Fruit fly (Drosophila melanogaster) whole organism, embryonic: ENCODE data around the gene Drsl2.

ENCODE experiments used
- Bteb2 ChIP-seq: fragments of 200-800 bp; sonication (Bioruptor generic); optimal IDR thresholded peaks from 2 replicates; lab custom pipeline; 2016; ENCODE audit warnings: missing biosample characterization, missing genetic modification characterization
- CG10209 ChIP-seq: fragments of 200-800 bp; sonication (Bioruptor generic); optimal IDR thresholded peaks from 3 replicates; lab custom pipeline; 2017; ENCODE audit warnings: missing biosample characterization, mild to moderate bottlenecking, missing genetic modification characterization, missing genetic modification reagents
- CG1024 ChIP-seq: fragments of 200-800 bp; sonication (Bioruptor generic); IDR thresholded peaks from 2 replicates; pipeline ENCODE4 v1.3.6; 2022; ENCODE audit warnings: missing biosample characterization, missing genetic modification characterization
- CG10274 ChIP-seq: fragments of 200-800 bp; sonication (Bioruptor generic); optimal IDR thresholded peaks from 3 replicates; lab custom pipeline; 2017; ENCODE audit warnings: missing biosample characterization, mild to moderate bottlenecking, missing genetic modification characterization
- CG10321 ChIP-seq: fragments of 200-800 bp; sonication (Bioruptor generic); IDR thresholded peaks from 2 replicates; pipeline ENCODE4 v1.3.6; 2022; ENCODE audit warnings: missing biosample characterization, missing genetic modification characterization
- CG11456 ChIP-seq: fragments of 200-800 bp; sonication (Bioruptor generic); IDR thresholded peaks from 3 replicates; pipeline ENCODE4 v1.3.6; 2022; ENCODE audit warnings: missing biosample characterization, missing genetic modification characterization
- CG12659 ChIP-seq: fragments of 200-800 bp; sonication (Bioruptor generic); optimal IDR thresholded peaks from 3 replicates; lab custom pipeline; 2017; ENCODE audit warnings: mild to moderate bottlenecking, missing biosample characterization, missing genetic modification reagents, missing genetic modification characterization
- CG12744 ChIP-seq: fragments of 200-800 bp; sonication (Bioruptor generic); optimal IDR thresholded peaks from 2 replicates; lab custom pipeline; 2016; ENCODE audit warnings: missing biosample characterization, missing genetic modification characterization
- CG13296 ChIP-seq: fragments of 200-800 bp; sonication (Bioruptor generic); optimal IDR thresholded peaks from 3 replicates; lab custom pipeline; 2018; ENCODE audit warnings: missing biosample characterization, mild to moderate bottlenecking, missing genetic modification characterization
- CG1792 ChIP-seq: fragments of 200-800 bp; sonication (Bioruptor generic); optimal IDR thresholded peaks from 2 replicates; lab custom pipeline; 2016; ENCODE audit warnings: missing biosample characterization, missing genetic modification characterization
- CG1832 ChIP-seq: fragments of 200-800 bp; sonication (Bioruptor generic); optimal IDR thresholded peaks from 2 replicates; lab custom pipeline; 2017; ENCODE audit warnings: missing biosample characterization, mild to moderate bottlenecking, missing genetic modification characterization, inconsistent platforms
- CG18619 ChIP-seq: fragments of 200-800 bp; sonication (Bioruptor generic); optimal IDR thresholded peaks from 3 replicates; lab custom pipeline; 2017; ENCODE audit warnings: missing biosample characterization, mild to moderate bottlenecking, missing genetic modification characterization
- CG2199 ChIP-seq: fragments of 200-800 bp; sonication (Bioruptor generic); IDR thresholded peaks from 3 replicates; pipeline ENCODE4 v1.3.6; 2022; ENCODE audit warnings: missing biosample characterization, missing genetic modification characterization
- CG4424 ChIP-seq: fragments of 200-800 bp; sonication (Bioruptor generic); optimal IDR thresholded peaks from 3 replicates; lab custom pipeline; 2016; ENCODE audit warnings: missing biosample characterization, missing genetic modification characterization
- CG6272 ChIP-seq: fragments of 200-800 bp; sonication (Bioruptor generic); IDR thresholded peaks from 2 replicates; pipeline ENCODE4 v1.3.6; 2022; ENCODE audit warnings: missing biosample characterization, missing genetic modification characterization
- CG6791 ChIP-seq: fragments of 200-800 bp; sonication (Bioruptor generic); IDR thresholded peaks from 3 replicates; pipeline ENCODE4 v1.3.6; 2022; ENCODE audit warnings: missing biosample characterization, missing genetic modification characterization; ENCODE audit not compliant: partially characterized antibody
- CG6854 ChIP-seq: fragments of 200-800 bp; sonication (Bioruptor generic); optimal IDR thresholded peaks from 3 replicates; lab custom pipeline; 2017; ENCODE audit warnings: missing biosample characterization, mild to moderate bottlenecking, missing genetic modification characterization
- CG7786 ChIP-seq: fragments of 200-800 bp; sonication (Bioruptor generic); optimal IDR thresholded peaks from 2 replicates; lab custom pipeline; 2016; ENCODE audit warnings: missing biosample characterization, missing genetic modification characterization
- CG7963 ChIP-seq: fragments of 200-800 bp; sonication (Bioruptor generic); IDR thresholded peaks from 3 replicates; pipeline ENCODE4 v1.3.6; 2022; ENCODE audit warnings: missing biosample characterization, missing genetic modification characterization; ENCODE audit not compliant: partially characterized antibody
- CG8089 ChIP-seq: fragments of 200-800 bp; sonication (Bioruptor generic); optimal IDR thresholded peaks from 3 replicates; lab custom pipeline; 2016; ENCODE audit warnings: missing biosample characterization, missing genetic modification characterization
- CHES-1-like ChIP-seq: fragments of 200-800 bp; sonication (Bioruptor generic); optimal IDR thresholded peaks from 2 replicates; lab custom pipeline; 2016; ENCODE audit warnings: missing biosample characterization, missing genetic modification characterization
- CrebB ChIP-seq: fragments of 200-800 bp; sonication (Bioruptor generic); optimal IDR thresholded peaks from 3 replicates; lab custom pipeline; 2018; ENCODE audit warnings: missing biosample characterization, mild to moderate bottlenecking, missing genetic modification characterization
- Dad ChIP-seq: fragments of 200-800 bp; sonication (Bioruptor generic); optimal IDR thresholded peaks from 3 replicates; lab custom pipeline; 2016; ENCODE audit warnings: missing biosample characterization, missing genetic modification characterization
- Fer2 ChIP-seq: fragments of 200-800 bp; sonication (Bioruptor generic); optimal IDR thresholded peaks from 2 replicates; lab custom pipeline; 2018; ENCODE audit warnings: missing biosample characterization, mild to moderate bottlenecking, missing genetic modification characterization, moderate library complexity
- HmgZ ChIP-seq: fragments of 200-800 bp; sonication (Bioruptor generic); optimal IDR thresholded peaks from 2 replicates; lab custom pipeline; 2018; ENCODE audit warnings: missing biosample characterization, mild to moderate bottlenecking, missing genetic modification characterization
- Hr51 ChIP-seq, 2 experiments: fragments of 200-800 bp; sonication (Bioruptor generic); optimal IDR thresholded peaks; 2 replicates in 1 of 2; 3 replicates in 1 of 2; lab custom pipeline; 2016 to 2018; ENCODE audit warnings: missing biosample characterization in 2 of 2, missing genetic modification characterization in 2 of 2, mild to moderate bottlenecking in 1 of 2, moderate library complexity in 1 of 2
- Hr78 ChIP-seq, 2 experiments: fragments of 200-800 bp in 1 of 2; fragments of >200 bp in 1 of 2; sonication (Bioruptor generic) in 1 of 2; optimal IDR thresholded peaks; 2 replicates each; lab custom pipeline; 2017 to 2019; ENCODE audit warnings: missing biosample characterization in 2 of 2, missing genetic modification characterization in 2 of 2, mild to moderate bottlenecking in 1 of 2, moderate library complexity in 1 of 2
- Max ChIP-seq: fragments of 200-800 bp; sonication (Bioruptor generic); optimal IDR thresholded peaks from 2 replicates; lab custom pipeline; 2016; ENCODE audit warnings: missing biosample characterization, mild to moderate bottlenecking, missing genetic modification characterization
- NC2β ChIP-seq: fragments of 200-800 bp; sonication (Bioruptor generic); optimal IDR thresholded peaks from 2 replicates; lab custom pipeline; 2016; ENCODE audit warnings: missing biosample characterization, missing genetic modification characterization
- NFAT ChIP-seq: fragments of 200-800 bp; sonication (Bioruptor generic); IDR thresholded peaks from 2 replicates; pipeline ENCODE4 v1.3.6; 2022; ENCODE audit warnings: missing biosample characterization, missing genetic modification characterization
- Nf-YA ChIP-seq: fragments of 200-800 bp; sonication (Bioruptor generic); IDR thresholded peaks from 2 replicates; pipeline ENCODE4 v1.3.6; 2022; ENCODE audit warnings: missing biosample characterization, missing genetic modification characterization
- Poxn ChIP-seq: fragments of 200-800 bp; sonication (Bioruptor generic); IDR thresholded peaks from 2 replicates; pipeline ENCODE4 v1.3.6; 2022; ENCODE audit warnings: missing biosample characterization, missing genetic modification characterization
- Rx ChIP-seq: fragments of 200-800 bp; sonication (Bioruptor generic); IDR thresholded peaks from 2 replicates; pipeline ENCODE4 v1.3.6; 2022; ENCODE audit warnings: missing biosample characterization, missing genetic modification characterization
- ash1 ChIP-seq: fragments of 200-800 bp; sonication (Bioruptor generic); optimal IDR thresholded peaks from 2 replicates; lab custom pipeline; 2018; ENCODE audit warnings: missing biosample characterization, mild to moderate bottlenecking, missing genetic modification characterization
- az2 ChIP-seq: fragments of 200-800 bp; sonication (Bioruptor generic); optimal IDR thresholded peaks from 3 replicates; lab custom pipeline; 2016; ENCODE audit warnings: missing biosample characterization, missing genetic modification characterization
- bab2 ChIP-seq: fragments of 200-800 bp; sonication (Bioruptor generic); optimal IDR thresholded peaks from 2 replicates; lab custom pipeline; 2016; ENCODE audit warnings: missing biosample characterization, missing genetic modification characterization
- chif ChIP-seq, 2 experiments: fragments of 200-800 bp; sonication (Bioruptor generic); optimal IDR thresholded peaks; 3 replicates each; lab custom pipeline; 2016; ENCODE audit warnings: missing biosample characterization in 2 of 2, missing genetic modification characterization in 2 of 2
- crp ChIP-seq, 2 experiments: fragments of 200-800 bp; sonication (Bioruptor generic); optimal IDR thresholded peaks; 2 replicates in 1 of 2; 3 replicates in 1 of 2; lab custom pipeline; 2017; ENCODE audit warnings: missing biosample characterization in 2 of 2, missing genetic modification characterization in 2 of 2, mild to moderate bottlenecking in 1 of 2, moderate library complexity in 1 of 2
- cwo ChIP-seq: fragments of 200-800 bp; sonication (Bioruptor generic); optimal IDR thresholded peaks from 3 replicates; lab custom pipeline; 2017; ENCODE audit warnings: missing biosample characterization, missing genetic modification characterization, mild to moderate bottlenecking, moderate library complexity, missing genetic modification reagents
- dm ChIP-seq: fragments of 200-800 bp; sonication (Bioruptor generic); optimal IDR thresholded peaks from 3 replicates; lab custom pipeline; 2016; ENCODE audit warnings: missing biosample characterization, missing genetic modification characterization
- fd102C ChIP-seq: fragments of 200-800 bp; sonication (Bioruptor generic); optimal IDR thresholded peaks from 2 replicates; lab custom pipeline; 2018; ENCODE audit warnings: missing biosample characterization, mild to moderate bottlenecking, missing genetic modification characterization, moderate library complexity
- gcm2 ChIP-seq: fragments of 200-800 bp; sonication (Bioruptor generic); optimal IDR thresholded peaks from 2 replicates; lab custom pipeline; 2016; ENCODE audit warnings: missing biosample characterization, missing genetic modification characterization
- grau ChIP-seq: fragments of 200-800 bp; optimal IDR thresholded peaks from 3 replicates; lab custom pipeline; 2019; ENCODE audit warnings: missing biosample characterization, mild to moderate bottlenecking, missing genetic modification characterization, moderate library complexity
- jumu ChIP-seq: fragments of 200-800 bp; sonication (Bioruptor generic); optimal IDR thresholded peaks from 3 replicates; lab custom pipeline; 2016; ENCODE audit warnings: missing biosample characterization, missing genetic modification characterization
- kni ChIP-seq: fragments of 200-800 bp; sonication (Bioruptor generic); optimal IDR thresholded peaks from 3 replicates; lab custom pipeline; 2017; ENCODE audit warnings: mild to moderate bottlenecking, missing biosample characterization, missing genetic modification reagents, missing genetic modification characterization
- shn ChIP-seq: fragments of 200-800 bp; sonication (Bioruptor generic); optimal IDR thresholded peaks from 3 replicates; lab custom pipeline; 2016; ENCODE audit warnings: missing biosample characterization, missing genetic modification characterization
- sna ChIP-seq: fragments of 200-800 bp; sonication (Bioruptor generic); IDR thresholded peaks from 2 replicates; pipeline ENCODE4 v1.3.6; 2022; ENCODE audit warnings: missing biosample characterization, missing genetic modification characterization; ENCODE audit not compliant: partially characterized antibody
- ssp ChIP-seq: fragments of 200-800 bp; sonication (Bioruptor generic); IDR thresholded peaks from 2 replicates; pipeline ENCODE4 v1.3.6; 2022; ENCODE audit warnings: missing biosample characterization, missing genetic modification characterization
- tio ChIP-seq: fragments of 200-800 bp; sonication (Bioruptor generic); optimal IDR thresholded peaks from 2 replicates; lab custom pipeline; 2017; ENCODE audit warnings: missing biosample characterization, missing genetic modification characterization, inconsistent platforms

Drsl2 gene

DNA sequence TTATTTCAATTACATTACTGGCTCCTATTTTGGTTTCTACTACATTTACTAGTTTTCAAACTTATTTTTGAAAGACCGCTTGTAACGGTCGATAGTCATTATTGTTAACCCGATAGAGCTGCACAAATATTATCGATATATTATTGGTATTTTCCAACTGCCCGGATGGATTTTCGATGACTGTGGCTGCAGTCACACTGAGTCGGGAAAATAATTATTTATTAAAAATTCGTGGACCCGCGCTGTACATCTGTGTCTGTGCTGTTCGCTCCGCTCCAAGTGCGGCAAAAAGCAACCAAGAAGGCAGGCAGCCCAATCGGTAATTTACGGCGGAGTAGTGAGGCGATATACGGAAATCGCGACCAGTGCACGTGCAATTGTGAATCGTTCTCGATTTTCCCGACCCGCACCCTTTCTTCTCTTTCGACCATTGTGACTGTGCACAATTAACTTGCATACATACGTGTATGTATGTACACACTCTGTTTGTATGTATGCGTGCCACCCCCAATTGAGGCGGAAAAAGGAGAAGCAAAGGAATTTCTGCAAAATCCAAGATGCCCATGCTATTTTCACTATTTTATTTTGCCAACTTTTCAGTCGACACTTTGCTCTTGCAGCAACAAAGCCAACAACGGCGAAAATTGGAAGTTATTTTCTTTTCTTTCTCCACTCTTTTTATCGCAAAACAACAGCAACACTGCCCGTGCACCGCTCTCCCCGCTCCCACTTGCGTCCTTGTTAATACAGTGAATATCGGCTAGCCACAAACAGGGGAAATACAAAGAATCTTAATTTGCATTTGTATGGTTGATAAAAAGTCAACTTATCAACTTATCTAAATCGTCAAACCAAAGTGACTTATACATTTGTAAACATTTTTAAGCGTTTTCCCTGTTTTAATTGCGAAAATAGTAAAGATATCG is 10.4 kb upstream of the Drsl2 start, which contains the start of gene ZnT63C (continued):
- TF ChIP-seq CG8089 (GFP tag; lab: Kevin White, UChicago) (no peak), CG13296 (GFP tag; lab: Kevin White, UChicago) (no peak), CG1832 (GFP tag; lab: Kevin White, UChicago) (no peak), chif (GFP tag; optimal IDR thresholded peaks at IDR 0.05; lab: Kevin White, UChicago) (no peak), Bteb2 (GFP tag; lab: Kevin White, UChicago) (no peak), shn (GFP tag; lab: Kevin White, UChicago) (no peak), CG1024 (no peak), jumu (GFP tag; lab: Kevin White, UChicago) (no peak), grau (tag; lab: Kevin White, UChicago) (peak; percentile 75), NFAT (GFP tag; lab: Robert Waterston, UW) (no peak), HmgZ (tag; lab: Kevin White, UChicago) (no peak), sna (GFP tag; lab: Robert Waterston, UW) (peak; percentile 62), tio (GFP tag; lab: Kevin White, UChicago) (no peak), CG11456 (no peak), CG12744 (GFP tag; lab: Kevin White, UChicago) (no peak), CG12659 (GFP tag; lab: Kevin White, UChicago) (peak; percentile 67), az2 (no peak), CG4424 (GFP tag; lab: Kevin White, UChicago) (no peak), Hr78 (GFP tag; optimal IDR thresholded peaks at IDR 0.05; lab: Kevin White, UChicago) (no peak), NC2β (GFP tag; lab: Kevin White, UChicago) (no peak), CG6854 (GFP tag; lab: Kevin White, UChicago) (peak; percentile 11), Hr51 (GFP tag; optimal IDR thresholded peaks at IDR 0.05; lab: Kevin White, UChicago) (no peak), CG7963 (GFP tag; lab: Robert Waterston, UW) (peak; percentile 89), ssp (no peak), crp (GFP tag; optimal IDR thresholded peaks at IDR 0.05; lab: Kevin White, UChicago) (no peak), Nf-YA (GFP tag; lab: Robert Waterston, UW) (peak; percentile 20; the same call in 1 of the 2 replicates), kni (no peak), Fer2 (tag; lab: Kevin White, UChicago) (no peak), CG18619 (GFP tag; lab: Kevin White, UChicago) (no peak), Max (no peak), Dad (no peak), Poxn (GFP tag; lab: Robert Waterston, UW) (no peak), fd102C (no peak), Rx (GFP tag; lab: Robert Waterston, UW) (no peak), cwo (GFP tag; lab: Kevin White, UChicago) (peak; percentile 51), CG6272 (GFP tag; lab: Robert Waterston, UW) (no peak), dm (GFP tag; lab: Kevin White, UChicago) (peak; percentile 21), CG7786 (GFP tag; lab: Kevin White, UChicago) (no peak), CG2199 (GFP tag; lab: Robert Waterston, UW) (peak; percentile 49; the same call in 1 of the 3 replicates), CrebB (tag; lab: Kevin White, UChicago) (peak; percentile 6), ash1 (no peak), CG10209 (GFP tag; lab: Kevin White, UChicago) (no peak), CG1792 (GFP tag; lab: Kevin White, UChicago) (no peak), bab2 (GFP tag; lab: Kevin White, UChicago) (no peak), gcm2 (no peak), CG10274 (GFP tag; lab: Kevin White, UChicago) (no peak), CG6791 (GFP tag; lab: Robert Waterston, UW) (peak; percentile 91), CG10321 (GFP tag; lab: Robert Waterston, UW) (no peak), CHES-1-like (GFP tag; lab: Kevin White, UChicago) (no peak)
